Fruit fly (Drosophila melanogaster): ENCODE data around the gene Doc1.
A peak's percentile ranks its signal among the peaks of the same experiment; 100 is the strongest.

The Doc1 gene

dm6 chr3L:9033999-9034626, 7.1 kb upstream of the Doc1 start (continued):
- TF ChIP-seq Blimp-1 (GFP tag; optimal IDR thresholded peaks at IDR 0.05) (peak; percentile 59), esn (GFP tag; optimal IDR thresholded peaks at IDR 0.05) (peak; percentile 56), Ets96B (tag; optimal IDR thresholded peaks at IDR 0.05) (peak; percentile 71), CG31627 (GFP tag; optimal IDR thresholded peaks at IDR 0.05) (peak; percentile 63), fd59A (GFP tag; optimal IDR thresholded peaks at IDR 0.05) (no peak), Met (GFP tag; optimal IDR thresholded peaks at IDR 0.05) (peak; percentile 72), CG11762 (GFP tag; optimal IDR thresholded peaks at IDR 0.05; ENCODE audit: insufficient read depth) (peak; percentile 64), CG16779 (tag; optimal IDR thresholded peaks at IDR 0.05) (no peak), Gug (GFP tag; IDR thresholded peaks at IDR 0.05) (0 out of 2 replicates have a peak, but pooled peaks have one; percentile 31), Hr38 (GFP tag; optimal IDR thresholded peaks at IDR 0.05) (no peak), ss (GFP tag; optimal IDR thresholded peaks at IDR 0.05) (peak; percentile 29 to 58), CG3032 (tag; optimal IDR thresholded peaks at IDR 0.05) (no peak), Sox15 (GFP tag; optimal IDR thresholded peaks at IDR 0.05) (peak; percentile 8), svp (GFP tag) (peak; percentile 85), CG6854 (GFP tag; optimal IDR thresholded peaks at IDR 0.05) (peak; percentile 63), CG10669 (GFP tag; optimal IDR thresholded peaks at IDR 0.05) (peak; percentile 77), Eip93F (GFP tag; optimal IDR thresholded peaks at IDR 0.05) (no peak), fd85E (GFP tag; optimal IDR thresholded peaks at IDR 0.05) (peak; percentile 49), pdm3 (GFP tag; optimal IDR thresholded peaks at IDR 0.05) (peak; percentile 44), CG10631 (GFP tag; optimal IDR thresholded peaks at IDR 0.05) (no peak), CG1621 (tag; optimal IDR thresholded peaks at IDR 0.05) (no peak), CG3919 (GFP tag; optimal IDR thresholded peaks at IDR 0.05) (peak; percentile 84), CG34406 (GFP tag; optimal IDR thresholded peaks at IDR 0.05) (peak; percentile 38), net (GFP tag; optimal IDR thresholded peaks at IDR 0.05) (peak; percentile 23), CG6792 (GFP tag; optimal IDR thresholded peaks at IDR 0.05) (peak; percentile 33), Hr39 (GFP tag; optimal IDR thresholded peaks at IDR 0.05) (peak; percentile 67), fkh (GFP tag; optimal IDR thresholded peaks at IDR 0.05) (no peak), vri (GFP tag; optimal IDR thresholded peaks at IDR 0.05) (peak; percentile 61)

- no peak for TF ChIP-seq Ets96B (tag; optimal IDR thresholded peaks at IDR 0.05)
- TF ChIP-seq CG34406 (GFP tag; optimal IDR thresholded peaks at IDR 0.05), result no peak
- TF ChIP-seq CG6163 (GFP tag; IDR thresholded peaks at IDR 0.05), result no peak
- TF ChIP-seq CG31627 (GFP tag; optimal IDR thresholded peaks at IDR 0.05), result no peak
- TF ChIP-seq CG6854 (GFP tag; optimal IDR thresholded peaks at IDR 0.05), result no peak
- TF ChIP-seq svp (GFP tag), result no peak
- TF ChIP-seq pdm3 (GFP tag; optimal IDR thresholded peaks at IDR 0.05), result no peak
- TF ChIP-seq CG8119 (GFP tag; IDR thresholded peaks at IDR 0.05), result no peak
- no peak for TF ChIP-seq Gug (GFP tag; IDR thresholded peaks at IDR 0.05)
- no peak for TF ChIP-seq CG8319 (GFP tag; optimal IDR thresholded peaks at IDR 0.05)
- TF ChIP-seq CG7368 (GFP tag; optimal IDR thresholded peaks at IDR 0.05), result no peak
- TF ChIP-seq CG3919 (GFP tag; optimal IDR thresholded peaks at IDR 0.05), result no peak
Measured at dm6 chr3L:9037608-9038007, 3.6 kb upstream of the Doc1 start.

dm6 chr3L:9039189-9039588, 2.0 kb upstream of the Doc1 start:
- TF ChIP-seq lz (GFP tag; optimal IDR thresholded peaks at IDR 0.05), result no peak
- TF ChIP-seq Smox (GFP tag; optimal IDR thresholded peaks at IDR 0.05), result no peak
- TF ChIP-seq Eip78C (GFP tag), result no peak
- no peak for TF ChIP-seq Eip75B (GFP tag; optimal IDR thresholded peaks at IDR 0.05)
- no peak for TF ChIP-seq CG10631 (GFP tag; optimal IDR thresholded peaks at IDR 0.05)
- no peak for TF ChIP-seq CG8119 (GFP tag; IDR thresholded peaks at IDR 0.05)
- TF ChIP-seq fd85E (GFP tag; optimal IDR thresholded peaks at IDR 0.05), result no peak

All from whole organism, prepupa.